Worm (Caenorhabditis elegans): ENCODE results near the gene Y14H12B.2.

DNA sequence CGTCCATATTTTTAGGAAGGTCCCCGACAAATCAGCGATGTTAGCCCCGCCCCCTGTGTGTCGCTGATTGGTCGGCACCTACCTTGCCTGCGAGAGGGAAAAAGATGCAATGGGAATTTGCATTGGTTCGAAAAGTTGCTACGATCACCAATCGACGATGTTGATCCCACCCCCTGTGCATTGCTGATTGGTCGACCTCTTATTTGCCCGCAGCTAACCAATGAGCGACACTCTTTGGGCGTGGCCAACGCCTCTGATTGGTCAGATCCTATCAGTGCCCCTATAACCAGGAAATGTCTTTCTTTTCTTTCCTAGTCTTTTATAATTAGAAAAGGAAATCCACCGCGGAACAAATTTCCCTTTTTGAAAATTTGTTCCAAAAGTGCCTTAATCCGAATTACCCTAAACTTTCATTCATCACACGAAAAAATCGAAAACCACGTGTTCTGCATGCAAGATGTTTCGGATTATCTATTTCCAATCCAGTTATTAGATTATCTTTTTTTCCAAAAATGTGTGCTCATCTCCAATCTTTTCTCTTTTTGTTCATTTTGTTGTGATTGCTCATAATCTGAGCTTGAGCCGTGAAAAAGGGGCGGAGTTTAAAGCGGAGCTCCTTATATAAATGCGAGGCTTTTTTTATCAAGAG, 15.4 kb downstream of the Y14H12B.2 start:
- TF ChIP-seq unc-62 (GFP tag; optimal IDR thresholded peaks at IDR 0.05 in 1 of 2) (peak in 1 of 2 experiments; percentile 6), unc-62 (tag; optimal IDR thresholded peaks at IDR 0.05) (no peak), daf-16 (GFP tag; optimal IDR thresholded peaks at IDR 0.05) (no peak), daf-16 (tag; optimal IDR thresholded peaks at IDR 0.05) (no peak), unc-130 (GFP tag; optimal IDR thresholded peaks at IDR 0.05) (no peak), nhr-28 (tag; optimal IDR thresholded peaks at IDR 0.05) (no peak), mxl-3 (GFP tag; optimal IDR thresholded peaks at IDR 0.05) (no peak), nhr-42 (GFP tag; IDR thresholded peaks at IDR 0.05) (no peak), lsy-2 (tag; optimal IDR thresholded peaks at IDR 0.05) (no peak), ama-1 (optimal IDR thresholded peaks at IDR 0.05) (no peak), unc-39 (tag; optimal IDR thresholded peaks at IDR 0.05) (no peak), egl-27 (tag; optimal IDR thresholded peaks at IDR 0.05) (no peak), zag-1 (tag; optimal IDR thresholded peaks at IDR 0.05) (no peak), dmd-9 (GFP tag; IDR thresholded peaks at IDR 0.05) (no peak), lin-1 (GFP tag; IDR thresholded peaks at IDR 0.05) (no peak)
